Fruit fly (Drosophila melanogaster): ENCODE results near the gene CG14535.

dm6 chr2L:7821279-7821848, 33.9 kb downstream of the CG14535 start:
- TF ChIP-seq Myc (optimal IDR thresholded peaks at IDR 0.05), result no peak
- TF ChIP-seq h (optimal IDR thresholded peaks at IDR 0.05), result no peak
- no peak for TF ChIP-seq psq (optimal IDR thresholded peaks at IDR 0.05)
- TF ChIP-seq insv (optimal IDR thresholded peaks at IDR 0.05), result no peak
- no peak for TF ChIP-seq ttk (optimal IDR thresholded peaks at IDR 0.05)
- no peak for TF ChIP-seq Sin3A (optimal IDR thresholded peaks at IDR 0.05)

All from Kc167 (cell line).